Fruit fly (Drosophila melanogaster) whole organism, embryonic: Measurements from ENCODE around the gene Gale.

Experiments
- CG13624 ChIP-seq: fragments of 200-800 bp; sonication (Bioruptor generic); optimal IDR thresholded peaks from 2 replicates; lab custom pipeline; 2016; ENCODE audit warnings: missing biosample characterization, missing genetic modification characterization
- CG17912 ChIP-seq: fragments of 200-800 bp; sonication (Bioruptor generic); optimal IDR thresholded peaks from 2 replicates; lab custom pipeline; 2018; ENCODE audit warnings: missing biosample characterization, mild to moderate bottlenecking, missing genetic modification characterization
- Pdp1 ChIP-seq, 2 experiments: fragments of 200-800 bp; sonication (Bioruptor generic); optimal IDR thresholded peaks; 3 replicates each; lab custom pipeline; 2016; ENCODE audit warnings: missing biosample characterization in 2 of 2, missing genetic modification characterization in 2 of 2, mild to moderate bottlenecking in 1 of 2, moderate library complexity in 1 of 2
- insv ChIP-seq, 2 experiments: fragments of 200-800 bp; sonication (Bioruptor generic); optimal IDR thresholded peaks; 3 replicates each; lab custom pipeline; 2016 to 2018; ENCODE audit warnings: missing biosample characterization in 2 of 2, missing genetic modification characterization in 2 of 2
- salm ChIP-seq: fragments of 200-800 bp; sonication (Bioruptor generic); optimal IDR thresholded peaks from 2 replicates; lab custom pipeline; 2018; ENCODE audit warnings: missing biosample characterization, mild to moderate bottlenecking, missing genetic modification characterization
- sd ChIP-seq: fragments of 200-800 bp; sonication (Bioruptor generic); optimal IDR thresholded peaks from 3 replicates; lab custom pipeline; 2018; ENCODE audit warnings: missing biosample characterization, mild to moderate bottlenecking, missing genetic modification characterization, moderate library complexity

DNA sequence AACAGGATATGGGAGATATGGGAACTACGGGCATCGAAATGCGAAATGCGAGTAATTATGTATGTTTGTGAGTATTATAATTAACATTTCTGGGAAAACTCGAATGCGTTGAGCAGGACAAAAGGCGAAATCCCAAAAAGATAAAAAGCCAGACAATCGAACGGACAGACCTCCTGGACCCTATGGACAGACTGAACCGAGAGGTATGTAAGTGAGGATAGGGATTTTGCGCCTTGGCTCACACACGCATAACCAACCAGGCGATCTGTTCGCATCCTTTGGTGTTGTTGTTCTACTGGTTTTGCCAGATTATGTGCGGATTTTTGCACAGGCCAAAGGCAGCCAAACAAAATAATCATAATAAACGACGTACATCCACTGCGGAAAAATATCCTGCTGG is 30.4 kb upstream of the Gale start:
- TF ChIP-seq CG13624 (GFP tag; lab: Kevin White, UChicago) (no peak), insv (GFP tag; optimal IDR thresholded peaks at IDR 0.05; lab: Kevin White, UChicago) (no peak), salm (no peak), CG17912 (GFP tag; lab: Kevin White, UChicago) (no peak), sd (tag; lab: Kevin White, UChicago) (no peak), Pdp1 (GFP tag; optimal IDR thresholded peaks at IDR 0.05; lab: Kevin White, UChicago) (no peak)
